Fruit fly (Drosophila melanogaster): Measurements from ENCODE around the gene m.

The m gene

dm6 chrX:11806867-11807747 is 53.0 kb downstream of the m start, which contains the start of gene Hsc70-3 (continued):
- TF ChIP-seq Trl (optimal IDR thresholded peaks at IDR 0.05) (peak; percentile 76 to 85), Trl (GFP tag; optimal IDR thresholded peaks at IDR 0.05) (peak; percentile 50), vnd (GFP tag; IDR thresholded peaks at IDR 0.05; ENCODE audit: partially characterized antibody) (peak; percentile 53; the same call in 2 of the 3 replicates), Bgb (GFP tag; IDR thresholded peaks at IDR 0.05; ENCODE audit: partially characterized antibody) (peak; percentile 56; the same call in 1 of the 2 replicates), Hr3 (GFP tag; optimal IDR thresholded peaks at IDR 0.05) (no peak), tx (GFP tag; optimal IDR thresholded peaks at IDR 0.05) (no peak), otp (GFP tag; IDR thresholded peaks at IDR 0.05) (peak; percentile 73; the same call in 1 of the 3 replicates), bbx (GFP tag; IDR thresholded peaks at IDR 0.05; ENCODE audit: partially characterized antibody) (peak; percentile 35), zf30C (GFP tag; optimal IDR thresholded peaks at IDR 0.05) (no peak), zfh1 (GFP tag; IDR thresholded peaks at IDR 0.05) (peak; percentile 37; the same call in 1 of the 3 replicates), btn (GFP tag; optimal IDR thresholded peaks at IDR 0.05) (peak; percentile 14), CG1792 (GFP tag; optimal IDR thresholded peaks at IDR 0.05) (peak; percentile 19), oc (tag; optimal IDR thresholded peaks at IDR 0.05) (peak; percentile 60), CG4730 (GFP tag; IDR thresholded peaks at IDR 0.05) (no peak), CG12299 (tag; optimal IDR thresholded peaks at IDR 0.05) (peak; percentile 31), CG1233 (GFP tag; optimal IDR thresholded peaks at IDR 0.05) (peak; percentile 33), CG2202 (tag; optimal IDR thresholded peaks at IDR 0.05) (peak; percentile 64), CG8944 (GFP tag; optimal IDR thresholded peaks at IDR 0.05) (no peak), CoRest (tag; optimal IDR thresholded peaks at IDR 0.05) (peak; percentile 50), Vsx1 (GFP tag; optimal IDR thresholded peaks at IDR 0.05) (peak; percentile 12), odd (GFP tag; optimal IDR thresholded peaks at IDR 0.05) (peak; percentile 68), da (GFP tag; optimal IDR thresholded peaks at IDR 0.05) (no peak), scrt (GFP tag; optimal IDR thresholded peaks at IDR 0.05) (no peak), CG5180 (GFP tag; optimal IDR thresholded peaks at IDR 0.05) (peak; percentile 26), CG10431 (GFP tag; optimal IDR thresholded peaks at IDR 0.05) (peak; percentile 61), CG18262 (tag; optimal IDR thresholded peaks at IDR 0.05) (peak; percentile 39)

DNA sequence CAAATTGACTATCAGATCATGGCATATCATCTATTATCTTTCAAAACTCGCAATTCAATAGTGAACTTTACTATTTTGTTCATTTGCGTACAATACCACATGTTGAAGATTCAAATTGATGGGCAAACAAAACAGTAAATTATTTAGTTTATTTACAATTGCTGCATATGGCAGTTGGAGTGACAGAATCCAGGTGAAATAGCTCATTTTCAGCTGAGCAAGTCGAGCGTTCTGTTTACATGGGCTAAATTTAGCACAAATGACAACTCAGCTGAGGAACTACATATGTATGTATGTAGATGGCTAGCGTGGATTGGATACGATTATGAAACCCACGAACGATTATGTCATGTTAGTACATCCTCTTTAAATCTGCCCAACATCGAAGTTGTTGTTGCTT is 58.8 kb downstream of the m start:
- no peak for TF ChIP-seq CG10654 (GFP tag; optimal IDR thresholded peaks at IDR 0.05)
- no peak for TF ChIP-seq jigr1 (GFP tag; IDR thresholded peaks at IDR 0.05)
- peak; percentile 33 for TF ChIP-seq CG6765 (GFP tag; optimal IDR thresholded peaks at IDR 0.05)
- TF ChIP-seq CG7556 (GFP tag; optimal IDR thresholded peaks at IDR 0.05): no peak
- TF ChIP-seq CG9215 (GFP tag; IDR thresholded peaks at IDR 0.05): no peak
- no peak for TF ChIP-seq Hr3 (GFP tag; optimal IDR thresholded peaks at IDR 0.05)
- no peak for TF ChIP-seq sens-2 (GFP tag; IDR thresholded peaks at IDR 0.05)
- peak; percentile 21 for TF ChIP-seq CG6854 (GFP tag; optimal IDR thresholded peaks at IDR 0.05)
- no peak for TF ChIP-seq HmgZ (tag; optimal IDR thresholded peaks at IDR 0.05)
- TF ChIP-seq Sin3A (optimal IDR thresholded peaks at IDR 0.05): no peak
- no peak for TF ChIP-seq so (GFP tag; IDR thresholded peaks at IDR 0.05)
- TF ChIP-seq dmrt11E (tag; optimal IDR thresholded peaks at IDR 0.05): no peak
- no peak for TF ChIP-seq chn (GFP tag; optimal IDR thresholded peaks at IDR 0.05)
- TF ChIP-seq Pdp1 (GFP tag; optimal IDR thresholded peaks at IDR 0.05): peak in 1 of 2 experiments; percentile 25
- no peak for TF ChIP-seq CG9727 (GFP tag; optimal IDR thresholded peaks at IDR 0.05)
- TF ChIP-seq CG4328 (GFP tag; optimal IDR thresholded peaks at IDR 0.05): peak; percentile 11
- no peak for TF ChIP-seq E2f2 (GFP tag; IDR thresholded peaks at IDR 0.05)
- no peak for TF ChIP-seq CG31441 (GFP tag; IDR thresholded peaks at IDR 0.05)
- no peak for TF ChIP-seq dimm (GFP tag; IDR thresholded peaks at IDR 0.05)
- TF ChIP-seq sens (GFP tag): peak; percentile 12
- TF ChIP-seq CG14860 (GFP tag; IDR thresholded peaks at IDR 0.05; ENCODE audit: partially characterized antibody): no peak
- peak; percentile 0 for TF ChIP-seq CG13296 (GFP tag; optimal IDR thresholded peaks at IDR 0.05)
- no peak for TF ChIP-seq her (GFP tag; optimal IDR thresholded peaks at IDR 0.05)
- peak; percentile 43 for TF ChIP-seq BtbVII (GFP tag; optimal IDR thresholded peaks at IDR 0.05)
- TF ChIP-seq sr (GFP tag; IDR thresholded peaks at IDR 0.05): no peak
